Fruit fly (Drosophila melanogaster) whole organism, wandering third instar larva: ENCODE data around the gene Sf3b2.

Experiments
- Abd-B ChIP-seq: fragments of >200 bp; optimal IDR thresholded peaks from 2 replicates; lab custom pipeline; 2017; ENCODE audit warnings: missing biosample characterization, missing genetic modification characterization
- Dfd ChIP-seq: fragments of >200 bp; optimal IDR thresholded peaks from 2 replicates; lab custom pipeline; 2017; ENCODE audit warnings: missing biosample characterization, missing genetic modification characterization
- Dif ChIP-seq: fragments of 200-275, 200-300 bp; sonication (Bioruptor generic); optimal IDR thresholded peaks from 2 replicates; lab custom pipeline; 2018; ENCODE audit warnings: missing biosample characterization, missing genetic modification characterization; ENCODE audit not compliant: partially characterized antibody
- HLH106 ChIP-seq: fragments of 200-800 bp; optimal IDR thresholded peaks from 3 replicates; lab custom pipeline; 2019; ENCODE audit warnings: missing biosample characterization, mild to moderate bottlenecking, missing genetic modification characterization, moderate library complexity
- Hnf4 ChIP-seq: fragments of 200-800 bp; sonication (Bioruptor generic); optimal IDR thresholded peaks from 2 replicates; lab custom pipeline; 2016; ENCODE audit warnings: missing biosample characterization, mild to moderate bottlenecking, missing genetic modification characterization
- Myc ChIP-seq: fragments of >200 bp; optimal IDR thresholded peaks from 2 replicates; lab custom pipeline; 2017
- OdsH ChIP-seq: fragments of 200-800 bp; sonication (Bioruptor generic); optimal IDR thresholded peaks from 2 replicates; lab custom pipeline; 2016; ENCODE audit warnings: missing biosample characterization, mild to moderate bottlenecking, missing genetic modification characterization
- dl ChIP-seq, 2 experiments: fragments of 175-275, 200-275 bp in 1 of 2; fragments of 200-275 bp in 1 of 2; sonication (Bioruptor generic); optimal IDR thresholded peaks; lab custom pipeline; 2018; ENCODE audit warnings: mild to moderate bottlenecking in 2 of 2, missing biosample characterization in 2 of 2, missing genetic modification characterization in 2 of 2, moderate library complexity in 2 of 2; ENCODE audit not compliant: partially characterized antibody in 2 of 2, insufficient read depth in 1 of 2
- dsf ChIP-seq: sonication (Bioruptor generic); optimal IDR thresholded peaks from 2 replicates; lab custom pipeline; 2016; ENCODE audit warnings: missing biosample characterization, missing genetic modification characterization, borderline replicate concordance
- fru ChIP-seq: fragments of 200-800 bp; sonication (Bioruptor generic); optimal IDR thresholded peaks from 3 replicates; lab custom pipeline; 2016; ENCODE audit warnings: missing biosample characterization, mild to moderate bottlenecking, missing genetic modification characterization
- h ChIP-seq: fragments of 200-800 bp; sonication (Bioruptor generic); optimal IDR thresholded peaks from 3 replicates; lab custom pipeline; 2016; ENCODE audit warnings: missing biosample characterization, mild to moderate bottlenecking, missing genetic modification characterization
- psq ChIP-seq: fragments of 200-800 bp; sonication (Bioruptor generic); optimal IDR thresholded peaks from 3 replicates; lab custom pipeline; 2017; ENCODE audit warnings: missing biosample characterization, mild to moderate bottlenecking, missing genetic modification characterization, moderate library complexity
- rgr ChIP-seq: fragments of 200-800 bp; sonication (Bioruptor generic); optimal IDR thresholded peaks from 3 replicates; lab custom pipeline; 2016; ENCODE audit warnings: missing biosample characterization, mild to moderate bottlenecking, missing genetic modification characterization
- sage ChIP-seq: fragments of 200-800 bp; sonication (Bioruptor generic); optimal IDR thresholded peaks from 2 replicates; lab custom pipeline; 2016; ENCODE audit warnings: missing biosample characterization, mild to moderate bottlenecking, missing genetic modification characterization

DNA sequence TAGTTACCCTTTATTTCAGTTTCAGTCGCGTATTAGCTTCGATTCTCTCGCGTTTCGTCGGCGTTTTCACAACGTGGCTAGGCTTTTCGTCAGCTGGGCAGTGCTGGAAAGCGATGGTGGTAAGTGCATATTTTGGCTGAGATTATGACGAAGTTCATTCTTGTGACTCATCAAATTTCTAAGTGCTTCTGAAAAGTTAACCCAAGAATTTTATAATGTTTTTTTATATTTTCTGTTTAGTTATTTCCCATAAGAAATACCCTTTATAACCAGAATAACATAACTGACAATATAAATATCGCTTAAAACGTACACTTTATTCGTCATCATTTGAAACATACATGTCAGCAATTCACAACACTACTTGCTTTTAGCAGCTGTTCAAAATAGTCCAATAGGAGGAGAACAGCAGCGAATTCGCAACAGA is 8.2 kb upstream of the Sf3b2 start, which contains the start of the genes CG17260 and SerRS:
- peak; percentile 94 for TF ChIP-seq HLH106
- peak; percentile 72 for TF ChIP-seq sage (GFP tag; lab: Kevin White, UChicago)
- peak; percentile 49 for TF ChIP-seq Myc (lab: Kevin White, UChicago)
- TF ChIP-seq rgr (GFP tag; lab: Kevin White, UChicago): peak; percentile 95
- TF ChIP-seq Hnf4 (GFP tag; lab: Kevin White, UChicago): no peak
- TF ChIP-seq Dif (GFP tag; lab: Kevin White, UChicago): no peak
- TF ChIP-seq OdsH (GFP tag; lab: Kevin White, UChicago): peak; percentile 94
- TF ChIP-seq dl (GFP tag; optimal IDR thresholded peaks at IDR 0.05; lab: Kevin White, UChicago; ENCODE audit: insufficient read depth in 1 of 2, partially characterized antibody in 2 of 2): no peak
- TF ChIP-seq h (GFP tag; lab: Kevin White, UChicago): peak; percentile 97
- TF ChIP-seq Abd-B (GFP tag; lab: Kevin White, UChicago): no peak
- no peak for TF ChIP-seq Dfd
- peak; percentile 95 for TF ChIP-seq fru
- TF ChIP-seq psq (GFP tag; lab: Kevin White, UChicago): peak; percentile 93
- TF ChIP-seq dsf (GFP tag; lab: Kevin White, UChicago): peak; percentile 90
